Worm (Caenorhabditis elegans): ENCODE measurements around the gene C09G5.14.

ce11 chrII:10730702-10731101, 7.7 kb upstream of the C09G5.14 start:
- TF ChIP-seq ama-1 (optimal IDR thresholded peaks at IDR 0.05) = no peak
- TF ChIP-seq aly-1 (tag; optimal IDR thresholded peaks at IDR 0.05) = no peak
- no peak for TF ChIP-seq ets-7 (tag; optimal IDR thresholded peaks at IDR 0.05)
- no peak for TF ChIP-seq ceh-13 (GFP tag; optimal IDR thresholded peaks at IDR 0.05)
- TF ChIP-seq flt-1 (GFP tag; IDR thresholded peaks at IDR 0.05) = no peak
- TF ChIP-seq scrt-1 (GFP tag; IDR thresholded peaks at IDR 0.05) = no peak
- no peak for TF ChIP-seq F13C5.2 (tag; optimal IDR thresholded peaks at IDR 0.05)
- no peak for TF ChIP-seq pes-1 (GFP tag; IDR thresholded peaks at IDR 0.05)
- TF ChIP-seq tbx-11 (GFP tag; IDR thresholded peaks at IDR 0.05) = no peak
- no peak for TF ChIP-seq ceh-36 (tag; optimal IDR thresholded peaks at IDR 0.05)

All from whole organism, early embryonic.